Fruit fly (Drosophila melanogaster): ENCODE data around the gene CG1998.

DNA sequence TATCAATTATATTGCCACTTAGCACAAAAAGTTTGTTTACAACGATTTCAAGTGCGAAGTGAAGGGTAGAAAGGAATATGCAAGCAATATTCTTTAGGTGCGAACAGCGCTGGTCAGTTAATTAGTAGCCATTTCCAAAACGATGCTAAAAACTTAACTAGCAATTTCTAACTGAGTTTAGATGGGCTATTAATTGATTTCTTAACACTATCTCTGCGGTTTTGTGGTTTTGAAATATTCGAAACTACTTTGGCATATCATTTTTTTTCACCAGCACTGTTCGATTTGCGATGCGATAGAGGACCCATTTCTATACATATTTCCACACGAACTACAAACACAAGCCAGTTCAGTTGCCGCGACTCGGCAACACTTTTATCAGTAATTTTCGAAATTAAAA, 36.4 kb downstream of the CG1998 start:
- peak; percentile 79 for TF ChIP-seq CG14711 (tag; optimal IDR thresholded peaks at IDR 0.05)
- peak; percentile 13 for TF ChIP-seq toe (GFP tag; optimal IDR thresholded peaks at IDR 0.05)
- TF ChIP-seq CG7101 (tag; optimal IDR thresholded peaks at IDR 0.05): peak; percentile 92
- peak; percentile 63 for TF ChIP-seq bab1 (GFP tag; optimal IDR thresholded peaks at IDR 0.05)
- TF ChIP-seq pad (GFP tag; optimal IDR thresholded peaks at IDR 0.05): peak; percentile 62
- no peak for TF ChIP-seq Hr96 (GFP tag; optimal IDR thresholded peaks at IDR 0.05)
- TF ChIP-seq cic (GFP tag; optimal IDR thresholded peaks at IDR 0.05): peak; percentile 49
- TF ChIP-seq CG7045 (GFP tag; optimal IDR thresholded peaks at IDR 0.05): peak; percentile 44
- peak; percentile 72 for TF ChIP-seq Mnt (GFP tag; optimal IDR thresholded peaks at IDR 0.05)
